Worm (Caenorhabditis elegans) whole organism, late embryonic: ENCODE data around the gene Y57G11B.8.

ENCODE experiments used
- C38D4.7 ChIP-seq: fragments of 200-800 bp; sonication (Bioruptor generic); optimal IDR thresholded peaks from 2 replicates; lab custom pipeline; 2018; ENCODE audit warnings: mild to moderate bottlenecking, missing genetic modification characterization, moderate library complexity, missing compliant biosample characterization
- Y22D7AL.16 ChIP-seq: sonication (generic microtip); optimal IDR thresholded peaks from 2 replicates; lab custom pipeline; 2016; ENCODE audit warnings: missing genetic modification characterization, missing compliant biosample characterization
- ahr-1 ChIP-seq: sonication (generic microtip); optimal IDR thresholded peaks from 2 replicates; lab custom pipeline; 2016; ENCODE audit warnings: missing genetic modification characterization, missing compliant biosample characterization
- ceh-18 ChIP-seq: sonication (generic microtip); optimal IDR thresholded peaks from 2 replicates; lab custom pipeline; 2016; ENCODE audit warnings: missing genetic modification characterization, missing compliant biosample characterization
- ceh-2 ChIP-seq: sonication (generic microtip); optimal IDR thresholded peaks from 2 replicates; lab custom pipeline; 2016; ENCODE audit warnings: missing genotype, missing genetic modification characterization, missing compliant biosample characterization
- ceh-22 ChIP-seq: sonication (generic microtip); optimal IDR thresholded peaks from 2 replicates; lab custom pipeline; 2017; ENCODE audit warnings: missing biosample characterization, missing genetic modification characterization
- ceh-30 ChIP-seq: fragments of 150-350 bp; optimal IDR thresholded peaks from 2 replicates; lab custom pipeline; 2014; ENCODE audit warnings: missing biosample characterization, missing genetic modification characterization
- ceh-34 ChIP-seq: sonication (generic microtip); optimal IDR thresholded peaks from 2 replicates; lab custom pipeline; 2016; ENCODE audit warnings: mild to moderate bottlenecking, missing genetic modification characterization, missing compliant biosample characterization
- ceh-45 ChIP-seq: fragments of 200-800 bp; sonication (Bioruptor generic); IDR thresholded peaks from 2 replicates; pipeline ENCODE4 v1.3.6; 2022; ENCODE audit warnings: missing genetic modification reagents, missing genetic modification characterization, missing compliant biosample characterization
- ceh-48 ChIP-seq: sonication (generic microtip); optimal IDR thresholded peaks from 2 replicates; lab custom pipeline; 2016; ENCODE audit warnings: missing genetic modification characterization, inconsistent platforms, missing compliant biosample characterization
- ceh-6 ChIP-seq: fragments of 200-800 bp; sonication (Bioruptor generic); optimal IDR thresholded peaks from 2 replicates; lab custom pipeline; 2018; ENCODE audit warnings: mild to moderate bottlenecking, missing genetic modification characterization, missing compliant biosample characterization
- ceh-9 ChIP-seq: sonication (generic microtip); optimal IDR thresholded peaks from 2 replicates; lab custom pipeline; 2016; ENCODE audit warnings: mild to moderate bottlenecking, missing genetic modification characterization, inconsistent platforms, missing compliant biosample characterization
- che-1 ChIP-seq: sonication (generic microtip); optimal IDR thresholded peaks from 2 replicates; lab custom pipeline; 2016; ENCODE audit warnings: mild to moderate bottlenecking, missing genetic modification characterization, missing compliant biosample characterization
- dmd-4 ChIP-seq: sonication (generic microtip); optimal IDR thresholded peaks from 2 replicates; lab custom pipeline; 2016; ENCODE audit warnings: borderline replicate concordance, missing genetic modification characterization, missing compliant biosample characterization
- dve-1 ChIP-seq: sonication (generic microtip); optimal IDR thresholded peaks from 2 replicates; lab custom pipeline; 2017; ENCODE audit warnings: antibody characterized with exemption, mild to moderate bottlenecking, missing genetic modification characterization, missing compliant biosample characterization
- elt-2 ChIP-seq: sonication (generic microtip); optimal IDR thresholded peaks from 2 replicates; lab custom pipeline; 2016; ENCODE audit warnings: missing genetic modification reagents, missing genetic modification characterization, missing compliant biosample characterization
- elt-4 ChIP-seq: sonication (generic microtip); optimal IDR thresholded peaks from 2 replicates; lab custom pipeline; 2016; ENCODE audit warnings: missing genetic modification characterization, missing compliant biosample characterization
- ets-4 ChIP-seq: sonication (generic microtip); optimal IDR thresholded peaks from 2 replicates; lab custom pipeline; 2016; ENCODE audit warnings: missing genetic modification characterization, missing compliant biosample characterization
- fkh-6 ChIP-seq: sonication (generic microtip); optimal IDR thresholded peaks from 2 replicates; lab custom pipeline; 2016; ENCODE audit warnings: missing genetic modification characterization, missing compliant biosample characterization
- hlh-13 ChIP-seq: fragments of 200-800 bp; sonication (Bioruptor generic); optimal IDR thresholded peaks from 2 replicates; lab custom pipeline; 2018; ENCODE audit warnings: mild to moderate bottlenecking, missing genetic modification characterization, missing compliant biosample characterization
- hlh-30 ChIP-seq: sonication (generic microtip); optimal IDR thresholded peaks from 2 replicates; lab custom pipeline; 2017; ENCODE audit warnings: antibody characterized with exemption, missing genetic modification characterization, missing compliant biosample characterization; ENCODE audit not compliant: insufficient read depth
- hlh-8 ChIP-seq: sonication (generic microtip); optimal IDR thresholded peaks from 2 replicates; lab custom pipeline; 2016; ENCODE audit warnings: missing genotype, missing genetic modification characterization, missing compliant biosample characterization
- nfya-1 ChIP-seq: sonication (generic microtip); optimal IDR thresholded peaks from 2 replicates; lab custom pipeline; 2017; ENCODE audit warnings: missing genetic modification characterization, mild to moderate bottlenecking, missing compliant biosample characterization, antibody characterized with exemption, moderate library complexity
- nhr-11 ChIP-seq: fragments of 150-350 bp; optimal IDR thresholded peaks from 2 replicates; lab custom pipeline; 2014; ENCODE audit warnings: missing biosample characterization, missing genetic modification characterization
- nhr-232 ChIP-seq: sonication (generic microtip); optimal IDR thresholded peaks from 2 replicates; lab custom pipeline; 2016; ENCODE audit warnings: missing genetic modification characterization, missing compliant biosample characterization
- odd-2 ChIP-seq: sonication (generic microtip); optimal IDR thresholded peaks from 2 replicates; lab custom pipeline; 2017; ENCODE audit warnings: antibody characterized with exemption, mild to moderate bottlenecking, missing genetic modification characterization, missing compliant biosample characterization
- pag-3 ChIP-seq: sonication (generic microtip); optimal IDR thresholded peaks from 2 replicates; lab custom pipeline; 2016; ENCODE audit warnings: missing compliant biosample characterization, missing genetic modification characterization, borderline replicate concordance
- pat-9 ChIP-seq: fragments of 200-800 bp; sonication (Bioruptor generic); optimal IDR thresholded peaks from 2 replicates; lab custom pipeline; 2018; ENCODE audit warnings: mild to moderate bottlenecking, missing genetic modification characterization, moderate library complexity, missing compliant biosample characterization
- pax-1 ChIP-seq: fragments of 150-350 bp; optimal IDR thresholded peaks from 2 replicates; lab custom pipeline; 2014; ENCODE audit warnings: missing biosample characterization, missing genetic modification characterization
- pha-2 ChIP-seq: sonication (generic microtip); optimal IDR thresholded peaks from 2 replicates; lab custom pipeline; 2017; ENCODE audit warnings: mild to moderate bottlenecking, missing genetic modification characterization, missing compliant biosample characterization
- pha-4 ChIP-seq: fragments of 150-350 bp; optimal IDR thresholded peaks from 2 replicates; lab custom pipeline; 2018; ENCODE audit warnings: missing biosample characterization, missing genetic modification reagents, missing genetic modification characterization
- pqm-1 ChIP-seq: sonication (generic microtip); optimal IDR thresholded peaks from 2 replicates; lab custom pipeline; 2016; ENCODE audit warnings: missing genetic modification characterization, missing compliant biosample characterization
- ref-2 ChIP-seq: sonication (generic microtip); optimal IDR thresholded peaks from 2 replicates; lab custom pipeline; 2016; ENCODE audit warnings: missing genetic modification characterization, missing compliant biosample characterization
- rnt-1 ChIP-seq: sonication (generic microtip); optimal IDR thresholded peaks from 2 replicates; lab custom pipeline; 2016; ENCODE audit warnings: missing genetic modification characterization, missing compliant biosample characterization
- sdc-2 ChIP-seq: sonication (generic microtip); optimal IDR thresholded peaks from 2 replicates; lab custom pipeline; 2016; ENCODE audit warnings: missing genotype, missing genetic modification characterization, missing compliant biosample characterization
- tbx-2 ChIP-seq: sonication (generic microtip); optimal IDR thresholded peaks from 2 replicates; lab custom pipeline; 2016; ENCODE audit warnings: missing genetic modification characterization, missing compliant biosample characterization
- ttx-3 ChIP-seq: sonication (generic microtip); optimal IDR thresholded peaks from 2 replicates; lab custom pipeline; 2016; ENCODE audit warnings: missing genetic modification reagents, missing genetic modification characterization, missing compliant biosample characterization
- unc-55 ChIP-seq: sonication (generic microtip); optimal IDR thresholded peaks from 2 replicates; lab custom pipeline; 2017; ENCODE audit warnings: missing biosample characterization, missing genetic modification reagents, missing genetic modification characterization
- unc-86 ChIP-seq: sonication (generic microtip); optimal IDR thresholded peaks from 2 replicates; lab custom pipeline; 2016; ENCODE audit warnings: missing genetic modification characterization, missing compliant biosample characterization
- zip-5 ChIP-seq: sonication (generic microtip); optimal IDR thresholded peaks from 2 replicates; lab custom pipeline; 2016; ENCODE audit warnings: missing genetic modification characterization, missing compliant biosample characterization
- ztf-16 ChIP-seq: sonication (generic microtip); optimal IDR thresholded peaks from 2 replicates; lab custom pipeline; 2017; ENCODE audit warnings: missing genetic modification characterization, missing compliant biosample characterization

The Y57G11B.8 gene

DNA sequence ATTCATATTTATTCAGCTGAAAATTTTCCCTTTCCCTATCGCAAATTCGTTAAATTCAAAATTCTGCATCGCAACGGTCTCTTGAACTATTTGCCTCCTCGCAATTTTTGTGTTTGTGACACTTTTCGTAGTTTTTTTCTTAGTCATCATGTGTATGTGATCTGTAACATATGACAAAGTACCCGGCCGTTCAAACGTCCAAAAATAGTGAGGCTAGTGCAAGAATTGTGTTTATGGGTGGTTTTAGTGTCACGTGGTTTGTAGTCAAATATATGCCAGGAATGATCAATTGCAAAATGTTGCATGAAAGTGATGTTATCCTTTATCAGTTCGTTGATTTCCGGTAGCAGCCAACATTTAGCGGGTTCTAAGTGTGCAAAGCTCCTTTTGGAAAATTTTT, 31.3 kb upstream of the Y57G11B.8 start:
- peak; percentile 9 for TF ChIP-seq hlh-30 (tag; lab: Kevin White, UChicago)
- no peak for TF ChIP-seq pha-2 (tag; lab: Kevin White, UChicago)

DNA sequence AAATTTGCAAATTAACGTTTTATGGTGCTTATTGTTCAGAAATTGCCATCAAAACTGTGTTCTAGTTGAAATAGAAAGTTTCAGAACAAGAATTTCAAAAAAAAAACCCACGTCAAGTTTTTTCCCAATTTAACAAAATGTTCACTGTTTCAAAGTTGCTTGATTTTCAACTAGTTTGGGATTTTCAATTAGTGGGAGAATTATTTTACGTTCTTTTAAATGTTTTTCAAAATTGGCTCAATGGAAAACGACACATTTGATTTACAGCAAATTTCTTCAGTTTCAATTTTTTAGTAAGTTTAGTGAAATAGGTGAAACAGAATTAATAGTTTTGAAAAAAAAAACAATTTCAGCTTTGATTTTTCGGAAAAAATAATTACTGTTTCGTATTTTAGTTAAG, 30.1 kb upstream of the Y57G11B.8 start:
- TF ChIP-seq C38D4.7 (GFP tag; lab: Kevin White, UChicago) (no peak), ets-4 (no peak), nhr-232 (no peak), ahr-1 (tag; lab: Kevin White, UChicago) (no peak), hlh-13 (GFP tag; lab: Kevin White, UChicago) (no peak), ceh-6 (GFP tag; lab: Kevin White, UChicago) (no peak), ceh-18 (no peak), ceh-9 (tag; lab: Kevin White, UChicago) (no peak), pat-9 (tag; lab: Kevin White, UChicago) (no peak), nfya-1 (no peak), che-1 (tag; lab: Kevin White, UChicago) (no peak), odd-2 (tag; lab: Kevin White, UChicago) (no peak), ceh-34 (tag; lab: Kevin White, UChicago) (no peak), zip-5 (no peak), sdc-2 (tag; lab: Kevin White, UChicago) (no peak), pag-3 (tag; lab: Kevin White, UChicago) (no peak), dmd-4 (tag; lab: Kevin White, UChicago) (no peak), ceh-48 (tag; lab: Kevin White, UChicago) (no peak), dve-1 (tag; lab: Kevin White, UChicago) (no peak), ceh-30 (tag; lab: Kevin White, UChicago) (no peak)
- TF ChIP-seq, all 69 proteins: peak for 0

DNA sequence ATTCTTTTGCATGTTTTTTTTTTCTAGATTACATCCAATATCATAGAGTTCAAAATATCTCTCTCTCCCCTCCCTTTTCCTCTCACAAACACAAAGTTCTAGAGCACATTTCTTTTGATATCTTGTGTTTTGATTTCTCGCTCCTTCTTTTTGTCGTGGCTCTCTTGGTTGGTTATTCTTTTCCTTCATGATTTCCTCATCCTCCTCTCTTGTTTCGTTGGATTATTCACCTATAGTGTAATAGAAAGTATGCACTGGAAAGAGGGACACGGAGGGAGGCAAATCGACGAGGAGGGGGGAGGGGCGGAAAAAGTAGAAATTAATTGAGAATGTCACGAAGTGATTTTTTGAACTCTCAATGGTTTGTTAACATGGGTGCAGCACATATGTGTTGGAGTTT, 28.0 kb upstream of the Y57G11B.8 start:
- TF ChIP-seq ceh-18 = peak; percentile 68
- no peak for TF ChIP-seq pha-4 (tag; lab: Kevin White, UChicago)
- TF ChIP-seq C38D4.7 (GFP tag; lab: Kevin White, UChicago) = no peak
- peak; percentile 44 for TF ChIP-seq nfya-1
- TF ChIP-seq nhr-11 (tag; lab: Kevin White, UChicago) = peak; percentile 72
- no peak for TF ChIP-seq ceh-30 (tag; lab: Kevin White, UChicago)
- peak; percentile 45 for TF ChIP-seq unc-55 (GFP tag; lab: Kevin White, UChicago)
- TF ChIP-seq ref-2 = no peak
- no peak for TF ChIP-seq rnt-1 (tag; lab: Kevin White, UChicago)
- TF ChIP-seq elt-4 (tag; lab: Kevin White, UChicago) = no peak

DNA sequence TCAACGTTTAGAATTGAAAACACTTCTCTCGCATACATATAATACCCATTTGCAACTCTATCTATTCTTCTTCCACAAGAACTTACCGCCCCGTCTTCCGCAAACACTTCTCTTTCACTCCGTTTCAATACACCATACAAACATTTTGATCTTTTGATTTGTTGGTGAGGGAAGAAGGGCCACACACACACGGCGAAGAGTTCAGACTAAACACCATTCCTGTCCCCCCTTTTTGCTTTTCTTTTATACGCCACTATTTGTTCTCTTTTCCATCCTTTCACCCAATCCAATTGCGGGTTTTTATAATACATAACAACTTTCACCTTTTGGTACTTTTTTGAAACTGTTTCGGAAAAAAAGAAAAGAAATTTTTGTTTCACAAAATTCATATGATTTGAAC, 26.6 kb upstream of the Y57G11B.8 start:
- TF ChIP-seq nfya-1 (peak; percentile 24), pag-3 (tag; lab: Kevin White, UChicago) (no peak), ceh-34 (tag; lab: Kevin White, UChicago) (peak; percentile 41), pqm-1 (tag; lab: Kevin White, UChicago) (no peak), tbx-2 (tag; lab: Kevin White, UChicago) (peak; percentile 0)

DNA sequence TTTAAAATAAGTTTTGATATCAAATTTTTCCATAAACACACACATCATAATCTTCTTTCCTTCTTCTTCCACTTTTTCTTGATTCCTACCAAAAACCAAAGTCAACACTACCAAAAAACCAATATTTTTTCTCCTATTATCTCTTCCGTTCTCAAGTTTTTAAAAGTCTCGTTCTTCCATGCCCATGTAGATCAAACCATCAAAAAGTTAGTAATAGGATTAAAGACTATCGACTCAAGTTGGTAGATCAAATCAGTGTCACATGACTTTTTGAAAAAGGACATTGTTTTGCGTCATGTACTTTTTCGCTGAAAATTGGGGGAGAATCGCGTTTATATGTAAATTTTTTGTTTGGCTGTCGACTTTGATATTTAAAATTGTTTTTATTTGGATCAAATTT, 24.5 kb upstream of the Y57G11B.8 start:
- TF ChIP-seq unc-86 (tag; lab: Kevin White, UChicago) (no peak), ceh-18 (no peak), ztf-16 (no peak), ceh-45 (no peak), fkh-6 (no peak), hlh-8 (tag; lab: Kevin White, UChicago) (no peak), ttx-3 (no peak), elt-4 (tag; lab: Kevin White, UChicago) (no peak), dve-1 (tag; lab: Kevin White, UChicago) (no peak), pha-4 (tag; lab: Kevin White, UChicago) (no peak), ceh-2 (tag; lab: Kevin White, UChicago) (no peak), Y22D7AL.16 (tag; lab: Kevin White, UChicago) (no peak), elt-2 (no peak), rnt-1 (tag; lab: Kevin White, UChicago) (no peak), ceh-22 (tag; lab: Kevin White, UChicago) (no peak), nfya-1 (no peak), pat-9 (tag; lab: Kevin White, UChicago) (no peak), pax-1 (no peak)
